Worm (Caenorhabditis elegans): ENCODE data around the gene daf-28.
"Not testable (repeated sequence)": the region's sequence is repeated elsewhere in the genome, so short reads cannot be mapped to it uniquely, and the experiment has no call there.

The daf-28 gene

ce11 chrV:19814833-19815232 lies at the start of gene daf-28:
Gene daf-28 (plus strand): TSS chrV:19815133.
- no peak for TF ChIP-seq attf-6 (GFP tag; IDR thresholded peaks at IDR 0.05)
- no peak for TF ChIP-seq sea-2 (GFP tag; IDR thresholded peaks at IDR 0.05)
- TF ChIP-seq madf-6 (GFP tag; IDR thresholded peaks at IDR 0.05), result no peak
- no peak for TF ChIP-seq B0336.3 (GFP tag; IDR thresholded peaks at IDR 0.05)
- no peak for TF ChIP-seq dpff-1 (tag; optimal IDR thresholded peaks at IDR 0.05)

ce11 chrV:19767719-19768118 lies 47.2 kb upstream of the daf-28 start:
- TF ChIP-seq ceh-91 (GFP tag; IDR thresholded peaks at IDR 0.05) (no peak), nfyb-1 (GFP tag; IDR thresholded peaks at IDR 0.05) (peak; percentile 86), sptf-2 (GFP tag; optimal IDR thresholded peaks at IDR 0.05) (no peak), snpc-1.1 (tag; optimal IDR thresholded peaks at IDR 0.05; ENCODE audit: insufficient read depth) (no peak), mxl-1 (tag; optimal IDR thresholded peaks at IDR 0.05) (no peak)

ce11 chrV:19770837-19771236 lies 44.1 kb upstream of the daf-28 start:
- TF ChIP-seq xnd-1 (tag; optimal IDR thresholded peaks at IDR 0.05) (peak; percentile 86), madf-6 (GFP tag; IDR thresholded peaks at IDR 0.05) (peak; percentile 64), hmg-1.2 (GFP tag; IDR thresholded peaks at IDR 0.05) (peak; percentile 65), unc-130 (GFP tag; optimal IDR thresholded peaks at IDR 0.05) (peak; percentile 60), D2030.7 (GFP tag; IDR thresholded peaks at IDR 0.05) (peak; percentile 32; the same call in 1 of the 2 replicates), lsl-1 (GFP tag; optimal IDR thresholded peaks at IDR 0.05) (peak; percentile 19), snpc-4 (tag; optimal IDR thresholded peaks at IDR 0.05) (peak in 1 of 4 experiments; percentile 56), hrde-1 (tag; optimal IDR thresholded peaks at IDR 0.05; ENCODE audit: borderline replicate concordance) (peak; percentile 2)
- not testable (repeated sequence) for TF ChIP-seq snpc-4 (GFP tag; optimal IDR thresholded peaks at IDR 0.05)

- TF ChIP-seq egl-44 (GFP tag; IDR thresholded peaks at IDR 0.05) (no peak), Y56A3A.18 (GFP tag; IDR thresholded peaks at IDR 0.05) (no peak), let-607 (tag; optimal IDR thresholded peaks at IDR 0.05) (no peak), hmg-20 (GFP tag; IDR thresholded peaks at IDR 0.05) (no peak), nhr-120 (GFP tag; IDR thresholded peaks at IDR 0.05) (no peak), Y53G8AR.9 (GFP tag; conservative IDR thresholded peaks at IDR 0.05) (no peak)
Measured at ce11 chrV:19771660-19772059, 43.3 kb upstream of the daf-28 start, which contains the start of gene M162.15. Gene M162.15 (minus strand): TSS chrV:19771760.

- TF ChIP-seq Y67H2A.10 (GFP tag; conservative IDR thresholded peaks at IDR 0.05), result no peak
- no peak for TF ChIP-seq ceh-40 (GFP tag; IDR thresholded peaks at IDR 0.05)
- no peak for TF ChIP-seq snpc-3.4 (tag; optimal IDR thresholded peaks at IDR 0.05)
- TF ChIP-seq tbx-9 (tag; optimal IDR thresholded peaks at IDR 0.05; ENCODE audit: borderline replicate concordance), result no peak
- no peak for TF ChIP-seq ztf-6 (GFP tag; IDR thresholded peaks at IDR 0.05)
- no peak for TF ChIP-seq F49E8.2 (tag; optimal IDR thresholded peaks at IDR 0.05; ENCODE audit: insufficient read depth)
- no peak for TF ChIP-seq ekl-4 (GFP tag; IDR thresholded peaks at IDR 0.05)
- no peak for TF ChIP-seq F57A8.1 (GFP tag; optimal IDR thresholded peaks at IDR 0.05)
- TF ChIP-seq gei-17 (GFP tag; optimal IDR thresholded peaks at IDR 0.05), result no peak
- no peak for TF ChIP-seq die-1 (tag; optimal IDR thresholded peaks at IDR 0.05)
Measured at ce11 chrV:19777227-19777626, 37.7 kb upstream of the daf-28 start, which contains the start of gene fbxa-118. Gene fbxa-118 (minus strand): TSS chrV:19777327.
